Worm (Caenorhabditis elegans): Measurements from ENCODE around the gene F35H10.5.

The F35H10.5 gene

DNA sequence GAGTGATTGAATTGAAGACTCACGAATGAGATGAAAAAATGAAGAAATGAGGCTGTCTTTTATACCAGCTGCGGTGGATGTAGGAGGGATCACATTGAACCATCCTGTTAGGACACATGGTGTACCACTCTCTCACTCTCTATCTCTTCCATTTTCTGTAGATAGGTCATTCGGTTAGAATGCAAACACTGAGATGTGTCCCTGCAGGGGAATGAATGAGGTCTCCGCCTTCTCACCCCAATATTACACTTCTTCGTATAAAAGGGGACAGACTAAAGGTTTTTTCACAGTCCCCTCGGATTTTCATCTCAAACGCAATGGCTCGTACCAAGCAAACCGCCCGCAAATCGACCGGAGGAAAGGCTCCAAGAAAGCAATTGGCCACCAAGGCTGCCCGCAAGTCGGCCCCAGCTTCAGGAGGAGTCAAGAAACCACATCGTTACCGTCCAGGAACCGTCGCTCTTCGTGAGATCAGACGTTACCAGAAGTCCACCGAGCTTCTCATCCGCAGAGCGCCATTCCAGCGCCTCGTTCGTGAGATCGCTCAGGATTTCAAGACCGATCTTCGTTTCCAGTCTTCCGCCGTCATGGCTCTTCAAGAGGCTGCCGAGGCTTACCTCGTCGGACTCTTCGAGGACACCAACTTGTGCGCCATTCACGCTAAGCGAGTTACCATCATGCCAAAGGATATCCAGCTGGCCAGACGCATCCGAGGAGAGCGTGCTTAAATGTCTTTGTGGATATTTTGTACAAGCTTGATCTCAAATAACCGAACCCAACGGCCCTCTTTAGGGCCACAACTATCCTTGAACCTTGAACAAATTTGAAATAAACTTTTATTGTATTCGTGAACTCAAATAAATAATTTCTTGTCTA, 33.7 kb downstream of the F35H10.5 start, which contains the start of gene his-32 (continued):
- TF ChIP-seq grh-1 (GFP tag; IDR thresholded peaks at IDR 0.05) (peak; percentile 21; the same call in 1 of the 2 replicates), blmp-1 (tag; optimal IDR thresholded peaks at IDR 0.05) (peak; percentile 65), hlh-17 (GFP tag; optimal IDR thresholded peaks at IDR 0.05; ENCODE audit: borderline replicate concordance) (no peak), nhr-19 (GFP tag; conservative IDR thresholded peaks at IDR 0.05) (peak; percentile 16; the same call in 1 of the 2 replicates), lin-39 (tag; optimal IDR thresholded peaks at IDR 0.05) (peak; percentile 74), isw-1 (GFP tag; IDR thresholded peaks at IDR 0.05) (no peak), C04F5.9 (tag; optimal IDR thresholded peaks at IDR 0.05) (no peak), mep-1 (tag; optimal IDR thresholded peaks at IDR 0.05) (peak; percentile 80), unc-86 (tag; optimal IDR thresholded peaks at IDR 0.05) (peak; percentile 75), unc-30 (tag; optimal IDR thresholded peaks at IDR 0.05) (no peak), tbx-2 (tag; optimal IDR thresholded peaks at IDR 0.05) (peak; percentile 38), snu-23 (GFP tag; optimal IDR thresholded peaks at IDR 0.05) (peak; percentile 68), ztf-4 (tag; optimal IDR thresholded peaks at IDR 0.05) (peak; percentile 72), ztf-11 (tag; optimal IDR thresholded peaks at IDR 0.05) (peak; percentile 60 to 97), lsy-2 (tag; optimal IDR thresholded peaks at IDR 0.05) (peak in 1 of 2 experiments; percentile 71), lir-3 (tag; optimal IDR thresholded peaks at IDR 0.05; ENCODE audit: poor library complexity) (peak; percentile 56), vab-15 (tag; optimal IDR thresholded peaks at IDR 0.05) (no peak), fos-1 (tag; optimal IDR thresholded peaks at IDR 0.05) (no peak), sox-4 (tag; optimal IDR thresholded peaks at IDR 0.05) (no peak), efl-3 (GFP tag; optimal IDR thresholded peaks at IDR 0.05) (peak; percentile 82), nhr-77 (tag; optimal IDR thresholded peaks at IDR 0.05) (no peak), nhr-12 (tag; optimal IDR thresholded peaks at IDR 0.05) (no peak)

DNA sequence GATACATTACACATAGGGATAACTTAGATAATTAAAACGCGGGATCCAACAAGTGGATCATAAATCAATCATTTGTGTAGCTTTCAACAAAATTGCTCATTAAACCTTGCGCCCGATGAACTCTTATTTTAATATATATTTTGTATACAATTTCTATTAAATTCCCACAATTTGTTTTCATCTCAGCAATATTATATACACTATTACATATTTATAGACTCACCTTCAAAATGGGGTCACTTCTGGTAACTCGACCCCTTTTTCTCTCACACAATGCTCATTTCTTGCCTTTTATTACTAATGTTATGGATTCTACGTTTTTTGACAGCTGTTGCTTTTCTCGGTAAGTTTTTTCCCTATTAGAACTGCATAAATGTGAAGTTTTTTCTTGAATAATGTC, 39.1 kb downstream of the F35H10.5 start, which contains the start of gene lgc-6:
lgc-6 (plus strand) TSS at position 301 of the 400 bp plus-strand sequence.
- no peak for TF ChIP-seq skn-1 (tag; optimal IDR thresholded peaks at IDR 0.05)
- no peak for TF ChIP-seq mab-9 (GFP tag; IDR thresholded peaks at IDR 0.05)
- TF ChIP-seq unc-30 (tag; optimal IDR thresholded peaks at IDR 0.05): no peak
- no peak for TF ChIP-seq lin-15B (tag; optimal IDR thresholded peaks at IDR 0.05)
- TF ChIP-seq unc-62 (GFP tag; optimal IDR thresholded peaks at IDR 0.05): no peak
- no peak for TF ChIP-seq lin-35 (GFP tag; optimal IDR thresholded peaks at IDR 0.05)
- TF ChIP-seq elt-3 (tag; optimal IDR thresholded peaks at IDR 0.05): no peak
- no peak for TF ChIP-seq nhr-85 (tag)
- no peak for TF ChIP-seq fos-1 (tag; optimal IDR thresholded peaks at IDR 0.05)
- no peak for TF ChIP-seq zag-1 (tag; optimal IDR thresholded peaks at IDR 0.05)
- no peak for TF ChIP-seq C04F5.9 (tag; optimal IDR thresholded peaks at IDR 0.05)
- no peak for TF ChIP-seq lin-39 (tag; optimal IDR thresholded peaks at IDR 0.05)
- no peak for TF ChIP-seq dpl-1 (GFP tag; optimal IDR thresholded peaks at IDR 0.05)

DNA sequence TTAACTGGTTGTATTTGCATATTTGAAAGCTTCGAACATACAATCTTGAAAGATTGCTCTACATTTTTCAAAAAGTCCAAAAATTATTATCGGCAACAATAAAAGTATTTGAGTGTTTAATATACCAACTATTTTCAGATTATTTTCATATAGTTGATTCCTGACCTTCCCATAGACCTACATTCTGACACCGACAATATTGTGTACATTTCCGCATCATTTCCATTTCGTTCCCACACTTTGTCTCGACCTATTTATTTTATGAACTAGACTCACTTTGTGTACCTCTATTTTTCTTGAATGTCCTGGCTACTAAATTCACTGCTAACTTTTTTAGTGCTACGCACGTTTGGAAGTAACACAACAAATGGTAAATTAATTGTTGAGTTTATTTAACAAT, 41.8 kb downstream of the F35H10.5 start, which contains the start of gene lgc-5:
lgc-5 (plus strand) TSS at position 301 of the 400 bp plus-strand sequence.
- TF ChIP-seq efl-1 (optimal IDR thresholded peaks at IDR 0.05) (no peak), efl-1 (GFP tag; optimal IDR thresholded peaks at IDR 0.05 in 1 of 2) (no peak), snpc-4 (tag; optimal IDR thresholded peaks at IDR 0.05) (no peak)

DNA sequence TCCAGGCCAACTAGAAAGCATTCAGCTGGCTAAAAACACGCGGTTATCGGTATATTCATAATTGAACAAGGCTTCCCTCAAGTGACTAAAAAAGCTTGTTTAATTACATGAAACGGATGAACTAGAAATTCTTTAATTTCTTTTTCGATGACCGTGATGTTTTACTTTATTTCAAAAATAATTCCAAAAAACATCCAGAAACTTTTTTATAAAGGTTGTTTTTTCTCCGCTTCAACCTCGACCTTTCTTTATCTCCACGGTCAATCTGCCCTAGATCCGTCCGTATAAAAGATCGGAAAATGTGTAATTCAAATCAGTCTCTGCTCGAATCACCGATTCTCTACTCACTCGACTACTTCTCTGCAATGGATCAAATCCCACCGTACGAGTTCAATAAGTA, 45.0 kb downstream of the F35H10.5 start, which contains the start of gene F17E9.5:
F17E9.5 (plus strand) TSS at position 301 of the 400 bp plus-strand sequence.
- TF ChIP-seq pqm-1 (tag; optimal IDR thresholded peaks at IDR 0.05) (no peak), lin-13 (GFP tag; optimal IDR thresholded peaks at IDR 0.05) (no peak), ceh-82 (tag; optimal IDR thresholded peaks at IDR 0.05) (no peak), pax-3 (tag; optimal IDR thresholded peaks at IDR 0.05) (no peak), nhr-71 (tag; optimal IDR thresholded peaks at IDR 0.05) (no peak), lir-3 (tag; optimal IDR thresholded peaks at IDR 0.05; ENCODE audit: poor library complexity) (no peak), nhr-90 (tag; optimal IDR thresholded peaks at IDR 0.05; ENCODE audit: poor library complexity) (no peak), swsn-7 (tag; optimal IDR thresholded peaks at IDR 0.05) (no peak), alr-1 (tag; optimal IDR thresholded peaks at IDR 0.05; ENCODE audit: borderline replicate concordance) (no peak), Y116A8C.19 (tag; optimal IDR thresholded peaks at IDR 0.05; ENCODE audit: borderline replicate concordance) (no peak), nhr-20 (tag; optimal IDR thresholded peaks at IDR 0.05) (no peak), ztf-4 (tag; optimal IDR thresholded peaks at IDR 0.05) (no peak), ceh-88 (GFP tag; IDR thresholded peaks at IDR 0.05) (no peak), snpc-4 (tag; optimal IDR thresholded peaks at IDR 0.05) (no peak), lsy-2 (tag; optimal IDR thresholded peaks at IDR 0.05) (no peak), rnt-1 (tag; optimal IDR thresholded peaks at IDR 0.05) (no peak), unc-86 (tag; optimal IDR thresholded peaks at IDR 0.05) (no peak), nhr-237 (tag; optimal IDR thresholded peaks at IDR 0.05) (no peak)

Measured in whole organism, L1 larva.